Fruit fly (Drosophila melanogaster): ENCODE results near the gene CG18063.

DNA sequence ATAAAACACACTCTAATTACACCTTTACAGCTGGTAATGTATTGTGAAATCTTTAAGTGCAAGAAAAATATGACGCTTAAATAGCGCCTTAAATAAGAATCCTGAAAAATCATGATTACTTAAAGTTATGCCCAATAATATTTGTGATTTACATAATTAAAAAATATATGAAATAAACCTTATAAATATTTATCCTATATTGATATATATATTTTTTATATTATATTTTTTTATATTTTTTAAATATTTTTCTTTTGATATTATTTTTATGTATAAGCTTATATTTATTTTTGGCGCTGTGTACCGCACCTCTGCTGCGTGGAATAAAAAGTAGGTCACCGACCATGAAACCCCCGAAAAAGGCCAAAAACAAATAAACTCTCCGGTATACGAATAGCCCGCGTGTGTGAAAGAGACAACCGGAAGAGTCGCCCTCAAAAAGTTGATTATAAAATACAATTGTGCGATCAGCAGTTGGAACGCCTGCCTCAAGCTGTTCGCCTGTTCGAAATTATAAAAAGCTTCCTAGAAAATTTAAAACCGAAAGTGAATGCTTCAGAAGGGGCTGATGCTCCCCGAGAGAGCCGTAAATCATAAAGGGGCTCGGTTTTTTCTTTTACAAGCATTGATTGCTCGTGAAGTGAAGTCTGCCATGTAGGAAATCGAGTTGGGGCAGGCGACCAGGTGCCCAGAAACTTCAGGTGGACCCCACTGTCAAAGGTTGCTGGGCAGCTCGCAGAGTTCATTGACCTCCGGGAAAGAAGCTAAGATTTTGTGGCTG lies 49.0 kb upstream of the CG18063 start:
- TF ChIP-seq CG8478 (optimal IDR thresholded peaks at IDR 0.05) (no peak), psq (optimal IDR thresholded peaks at IDR 0.05) (no peak)
